Fruit fly (Drosophila melanogaster) whole organism, embryonic: Measurements from ENCODE around the gene yellow-e2.
A peak's percentile ranks its signal among the peaks of the same experiment; 100 is the strongest.

Source experiments
- Antp ChIP-seq: fragments of 200-800 bp; sonication (Bioruptor generic); optimal IDR thresholded peaks from 3 replicates; lab custom pipeline; 2016; ENCODE audit warnings: missing biosample characterization, missing genetic modification characterization
- CG10959 ChIP-seq: fragments of 200-800 bp; sonication (Bioruptor generic); IDR thresholded peaks from 2 replicates; pipeline ENCODE4 v1.3.6; 2022; ENCODE audit warnings: missing biosample characterization, missing genetic modification characterization
- CG10979 ChIP-seq: fragments of 200-800 bp; sonication (Bioruptor generic); optimal IDR thresholded peaks from 2 replicates; lab custom pipeline; 2018; ENCODE audit warnings: missing biosample characterization, mild to moderate bottlenecking, missing genetic modification characterization, moderate library complexity
- CG12104 ChIP-seq: fragments of 200-800 bp; sonication (Bioruptor generic); optimal IDR thresholded peaks from 3 replicates; lab custom pipeline; 2016; ENCODE audit warnings: missing biosample characterization, missing genetic modification characterization
- CG12219 ChIP-seq: fragments of 200-800 bp; sonication (Bioruptor generic); optimal IDR thresholded peaks from 3 replicates; lab custom pipeline; 2018; ENCODE audit warnings: missing biosample characterization, mild to moderate bottlenecking, missing genetic modification characterization
- CG12744 ChIP-seq: fragments of 200-800 bp; sonication (Bioruptor generic); optimal IDR thresholded peaks from 2 replicates; lab custom pipeline; 2016; ENCODE audit warnings: missing biosample characterization, missing genetic modification characterization
- CG13123 ChIP-seq: fragments of 200-800 bp; sonication (Bioruptor generic); optimal IDR thresholded peaks from 2 replicates; lab custom pipeline; 2016; ENCODE audit warnings: missing biosample characterization, missing genetic modification characterization
- CG14710 ChIP-seq: fragments of 200-800 bp; sonication (Bioruptor generic); optimal IDR thresholded peaks from 3 replicates; lab custom pipeline; 2019; ENCODE audit warnings: missing biosample characterization, mild to moderate bottlenecking, missing genetic modification characterization, moderate library complexity
- CG15601 ChIP-seq: fragments of 200-800 bp; sonication (Bioruptor generic); optimal IDR thresholded peaks from 3 replicates; lab custom pipeline; 2019; ENCODE audit warnings: missing biosample characterization, mild to moderate bottlenecking, missing genetic modification characterization, moderate library complexity
- CG3163 ChIP-seq: fragments of 200-800 bp; sonication (Bioruptor generic); optimal IDR thresholded peaks from 3 replicates; lab custom pipeline; 2016; ENCODE audit warnings: missing biosample characterization, missing genetic modification characterization
- CG34224 ChIP-seq: fragments of 200-800 bp; sonication (Bioruptor generic); IDR thresholded peaks from 3 replicates; pipeline ENCODE4 v1.3.6; 2022; ENCODE audit warnings: missing biosample characterization, missing genetic modification characterization; ENCODE audit not compliant: partially characterized antibody
- CG3726 ChIP-seq: fragments of 200-800 bp; sonication (Bioruptor generic); IDR thresholded peaks from 3 replicates; pipeline ENCODE4, ENCODE4 v1.3.6; 2022; ENCODE audit warnings: missing biosample characterization, missing genetic modification characterization
- CG3838 ChIP-seq: fragments of 200-800 bp; sonication (Bioruptor generic); optimal IDR thresholded peaks from 3 replicates; lab custom pipeline; 2016; ENCODE audit warnings: missing biosample characterization, missing genetic modification characterization
- CG6813 ChIP-seq: fragments of 200-800 bp; sonication (Bioruptor generic); optimal IDR thresholded peaks from 2 replicates; lab custom pipeline; 2017; ENCODE audit warnings: missing biosample characterization, missing genetic modification characterization, mild to moderate bottlenecking, moderate library complexity, missing genetic modification reagents
- CG7271 ChIP-seq: fragments of 200-800 bp; sonication (Bioruptor generic); optimal IDR thresholded peaks from 2 replicates; lab custom pipeline; 2018; ENCODE audit warnings: missing biosample characterization, mild to moderate bottlenecking, missing genetic modification characterization, moderate library complexity
- CG7556 ChIP-seq: fragments of 200-800 bp; sonication (Bioruptor generic); optimal IDR thresholded peaks from 2 replicates; lab custom pipeline; 2017; ENCODE audit warnings: missing biosample characterization, mild to moderate bottlenecking, missing genetic modification characterization
- CG7786 ChIP-seq: fragments of 200-800 bp; sonication (Bioruptor generic); optimal IDR thresholded peaks from 2 replicates; lab custom pipeline; 2016; ENCODE audit warnings: missing biosample characterization, missing genetic modification characterization
- CG9932 ChIP-seq: fragments of 200-800 bp; sonication (Bioruptor generic); IDR thresholded peaks from 2 replicates; pipeline ENCODE4 v1.3.6; 2022; ENCODE audit warnings: missing biosample characterization, missing genetic modification characterization
- E2f2 ChIP-seq: fragments of 200-800 bp; sonication (Bioruptor generic); IDR thresholded peaks from 2 replicates; pipeline ENCODE4 v1.3.6; 2022; ENCODE audit warnings: missing biosample characterization, missing genetic modification characterization
- Eip74EF ChIP-seq, 2 experiments: fragments of 200-800 bp in 1 of 2; fragments of >200 bp in 1 of 2; sonication (Bioruptor generic) in 1 of 2; optimal IDR thresholded peaks; 2 replicates each; lab custom pipeline; 2017 to 2019; ENCODE audit warnings: missing biosample characterization in 2 of 2, missing genetic modification characterization in 2 of 2, mild to moderate bottlenecking in 1 of 2, moderate library complexity in 1 of 2
- H15 ChIP-seq: fragments of 200-800 bp; sonication (Bioruptor generic); IDR thresholded peaks from 3 replicates; pipeline ENCODE4 v1.3.6; 2022; ENCODE audit warnings: missing biosample characterization, missing genetic modification characterization
- HLH3B ChIP-seq: fragments of 200-800 bp; sonication (Bioruptor generic); IDR thresholded peaks from 2 replicates; pipeline ENCODE4 v1.3.6; 2022; ENCODE audit warnings: missing biosample characterization, missing genetic modification characterization
- HmgD ChIP-seq: fragments of 200-800 bp; sonication (Bioruptor generic); optimal IDR thresholded peaks from 3 replicates; lab custom pipeline; 2016; ENCODE audit warnings: missing biosample characterization, missing genetic modification characterization
- Lim3 ChIP-seq: fragments of 200-800 bp; sonication (Bioruptor generic); IDR thresholded peaks from 2 replicates; pipeline ENCODE4 v1.3.6; 2022; ENCODE audit warnings: missing biosample characterization, missing genetic modification characterization
- Myb ChIP-seq: fragments of 200-800 bp; sonication (Bioruptor generic); optimal IDR thresholded peaks from 2 replicates; lab custom pipeline; 2016; ENCODE audit warnings: missing biosample characterization, missing genetic modification characterization
- Neu2 ChIP-seq: fragments of 200-800 bp; sonication (Bioruptor generic); optimal IDR thresholded peaks from 3 replicates; lab custom pipeline; 2016; ENCODE audit warnings: missing biosample characterization, missing genetic modification characterization, borderline replicate concordance
- Sry-δ ChIP-seq: fragments of 200-800 bp; sonication (Bioruptor generic); optimal IDR thresholded peaks from 2 replicates; lab custom pipeline; 2016; ENCODE audit warnings: missing biosample characterization, missing genetic modification characterization
- Tbp ChIP-seq: fragments of >200 bp; optimal IDR thresholded peaks from 2 replicates; lab custom pipeline; 2018; ENCODE audit warnings: missing biosample characterization, missing genetic modification characterization
- al ChIP-seq: fragments of 200-800 bp; sonication (Bioruptor generic); IDR thresholded peaks from 2 replicates; pipeline ENCODE4 v1.3.6; 2022; ENCODE audit warnings: missing biosample characterization, missing genetic modification characterization
- ase ChIP-seq: fragments of 200-800 bp; sonication (Bioruptor generic); IDR thresholded peaks from 3 replicates; pipeline ENCODE4 v1.3.6; 2022; ENCODE audit warnings: missing biosample characterization, missing genetic modification characterization
- az2 ChIP-seq: fragments of 200-800 bp; sonication (Bioruptor generic); optimal IDR thresholded peaks from 3 replicates; lab custom pipeline; 2016; ENCODE audit warnings: missing biosample characterization, missing genetic modification characterization
- bbx ChIP-seq: fragments of 200-800 bp; sonication (Bioruptor generic); IDR thresholded peaks from 2 replicates; pipeline ENCODE4 v1.3.6; 2022; ENCODE audit warnings: missing biosample characterization, missing genetic modification characterization; ENCODE audit not compliant: partially characterized antibody
- cg ChIP-seq: fragments of 200-800 bp; sonication (Bioruptor generic); optimal IDR thresholded peaks from 3 replicates; lab custom pipeline; 2019; ENCODE audit warnings: missing biosample characterization, mild to moderate bottlenecking, missing genetic modification characterization, moderate library complexity
- chn ChIP-seq: fragments of 200-800 bp; sonication (Bioruptor generic); optimal IDR thresholded peaks from 2 replicates; lab custom pipeline; 2016; ENCODE audit warnings: missing biosample characterization, missing genetic modification characterization
- dati ChIP-seq: fragments of 200-800 bp; sonication (Bioruptor generic); IDR thresholded peaks from 2 replicates; pipeline ENCODE4 v1.3.6; 2022; ENCODE audit warnings: missing biosample characterization, missing genetic modification characterization
- gce ChIP-seq: fragments of 200-800 bp; sonication (Bioruptor generic); IDR thresholded peaks from 3 replicates; pipeline ENCODE4 v1.3.6; 2022; ENCODE audit warnings: missing biosample characterization, missing genetic modification characterization
- gem ChIP-seq: fragments of 200-800 bp; sonication (Bioruptor generic); optimal IDR thresholded peaks from 2 replicates; lab custom pipeline; 2019; ENCODE audit warnings: missing biosample characterization, mild to moderate bottlenecking, missing genetic modification characterization, moderate library complexity
- gsb-n ChIP-seq: fragments of 200-800 bp; sonication (Bioruptor generic); optimal IDR thresholded peaks from 3 replicates; lab custom pipeline; 2018; ENCODE audit warnings: missing biosample characterization, mild to moderate bottlenecking, missing genetic modification characterization
- ken ChIP-seq: fragments of 200-800 bp; sonication (Bioruptor generic); IDR thresholded peaks from 3 replicates; pipeline ENCODE4 v1.3.6; 2022; ENCODE audit warnings: missing biosample characterization, missing genetic modification characterization
- klu ChIP-seq: fragments of 200-800 bp; sonication (Bioruptor generic); IDR thresholded peaks from 2 replicates; pipeline ENCODE4 v1.3.6; 2022; ENCODE audit warnings: missing biosample characterization, missing genetic modification characterization
- lilli ChIP-seq: fragments of 200-800 bp; sonication (Bioruptor generic); optimal IDR thresholded peaks from 3 replicates; lab custom pipeline; 2016; ENCODE audit warnings: missing biosample characterization, missing genetic modification characterization
- nmo ChIP-seq: fragments of 200-800 bp; sonication (Bioruptor generic); optimal IDR thresholded peaks from 2 replicates; lab custom pipeline; 2018; ENCODE audit warnings: missing biosample characterization, mild to moderate bottlenecking, missing genetic modification characterization, moderate library complexity
- pb ChIP-seq: fragments of 200-800 bp; sonication (Bioruptor generic); optimal IDR thresholded peaks from 3 replicates; lab custom pipeline; 2016; ENCODE audit warnings: missing biosample characterization, missing genetic modification characterization
- sc ChIP-seq, 3 experiments: fragments of >200 bp in 2 of 3; fragments of 200-800 bp in 1 of 3; sonication (Bioruptor generic) in 1 of 3; optimal IDR thresholded peaks; 2 replicates in 2 of 3; 3 replicates in 1 of 3; lab custom pipeline; 2017; ENCODE audit warnings: mild to moderate bottlenecking in 1 of 3, missing biosample characterization in 1 of 3, missing genetic modification characterization in 1 of 3, missing genetic modification reagents in 1 of 3
- sim ChIP-seq: fragments of 200-800 bp; sonication (Bioruptor generic); IDR thresholded peaks from 2 replicates; pipeline ENCODE4 v1.3.6; 2022; ENCODE audit warnings: missing biosample characterization, missing genetic modification characterization
- stwl ChIP-seq: fragments of 200-800 bp; sonication (Bioruptor generic); optimal IDR thresholded peaks from 3 replicates; lab custom pipeline; 2018; ENCODE audit warnings: missing biosample characterization, mild to moderate bottlenecking, missing genetic modification characterization, moderate library complexity
- sug ChIP-seq: fragments of 200-800 bp; optimal IDR thresholded peaks from 2 replicates; lab custom pipeline; 2019; ENCODE audit warnings: missing biosample characterization, mild to moderate bottlenecking, missing genetic modification characterization, moderate library complexity

The yellow-e2 gene

dm6 chr3R:13364175-13365174 is 42.3 kb downstream of the yellow-e2 start, which contains the start of gene Dic1 (continued):
- peak; percentile 92 for TF ChIP-seq sug (tag; lab: Kevin White, UChicago)
- TF ChIP-seq ken (GFP tag; lab: Robert Waterston, UW), result peak; percentile 84; the same call in 2 of the 3 replicates
- TF ChIP-seq CG3163 (GFP tag; lab: Kevin White, UChicago), result peak; percentile 64
- TF ChIP-seq CG6813, result peak; percentile 93
- peak; percentile 76 for TF ChIP-seq Myb (GFP tag; lab: Kevin White, UChicago)
- TF ChIP-seq pb (GFP tag; lab: Kevin White, UChicago), result peak; percentile 80
- peak; percentile 94 for TF ChIP-seq CG15601 (tag; lab: Kevin White, UChicago)
- peak; percentile 84 for TF ChIP-seq CG12219 (GFP tag; lab: Kevin White, UChicago)
- TF ChIP-seq CG14710 (tag; lab: Kevin White, UChicago), result peak; percentile 98
- TF ChIP-seq Antp, result peak; percentile 88
- TF ChIP-seq H15 (GFP tag; lab: Robert Waterston, UW), result peak; percentile 83
- TF ChIP-seq ase (GFP tag; lab: Robert Waterston, UW), result peak; percentile 78; the same call in 2 of the 3 replicates
- TF ChIP-seq HLH3B (GFP tag; lab: Robert Waterston, UW), result peak; percentile 94
- TF ChIP-seq lilli (GFP tag; lab: Kevin White, UChicago), result peak; percentile 97
- peak; percentile 93 for TF ChIP-seq gsb-n (tag; lab: Kevin White, UChicago)
- peak; percentile 99 for TF ChIP-seq nmo (GFP tag; lab: Kevin White, UChicago)
- peak; percentile 86 for TF ChIP-seq CG12744
- TF ChIP-seq CG7271, result peak; percentile 84
- peak; percentile 94 for TF ChIP-seq CG9932 (GFP tag; lab: Robert Waterston, UW)
- TF ChIP-seq klu, result peak; percentile 92
- TF ChIP-seq Sry-δ, result peak; percentile 46
- peak; percentile 89 for TF ChIP-seq CG13123 (GFP tag; lab: Kevin White, UChicago)
- peak; percentile 98 for TF ChIP-seq gem (tag; lab: Kevin White, UChicago)
- TF ChIP-seq CG34224 (GFP tag; lab: Robert Waterston, UW), result 0 out of 3 replicates have a peak, but pooled peaks have one; percentile 10
- 0 out of 2 replicates have a peak, but pooled peaks have one; percentile 43 for TF ChIP-seq bbx (GFP tag; lab: Robert Waterston, UW)
- TF ChIP-seq CG3838 (GFP tag; lab: Kevin White, UChicago), result peak; percentile 71
- TF ChIP-seq chn (GFP tag; lab: Kevin White, UChicago), result peak; percentile 93
- TF ChIP-seq cg (GFP tag; lab: Kevin White, UChicago), result peak; percentile 74
- peak; percentile 74 for TF ChIP-seq Lim3 (GFP tag; lab: Robert Waterston, UW)
- peak in 1 of 2 experiments; percentile 96 for TF ChIP-seq Eip74EF (GFP tag; optimal IDR thresholded peaks at IDR 0.05; lab: Kevin White, UChicago)
- TF ChIP-seq sc (optimal IDR thresholded peaks at IDR 0.05; lab: Kevin White, UChicago), result no peak
- TF ChIP-seq sc (GFP tag; optimal IDR thresholded peaks at IDR 0.05; lab: Kevin White, UChicago), result peak; percentile 96
- TF ChIP-seq CG7786 (GFP tag; lab: Kevin White, UChicago), result peak; percentile 91
- TF ChIP-seq HmgD (GFP tag; lab: Kevin White, UChicago), result peak; percentile 42
- TF ChIP-seq Neu2 (GFP tag; lab: Kevin White, UChicago), result no peak
- TF ChIP-seq gce (GFP tag; lab: Robert Waterston, UW), result no peak
- peak; percentile 37 for TF ChIP-seq stwl (tag; lab: Kevin White, UChicago)
- TF ChIP-seq sim (GFP tag; lab: Robert Waterston, UW), result no peak
- peak; percentile 99 for TF ChIP-seq CG7556 (GFP tag; lab: Kevin White, UChicago)
- TF ChIP-seq Tbp (GFP tag; lab: Kevin White, UChicago), result no peak
- TF ChIP-seq CG3726 (GFP tag; lab: Robert Waterston, UW), result peak; percentile 67; the same call in 2 of the 3 replicates
- peak; percentile 77 for TF ChIP-seq dati (GFP tag; lab: Robert Waterston, UW)
- peak; percentile 99 for TF ChIP-seq CG10979 (tag; lab: Kevin White, UChicago)
- TF ChIP-seq CG12104 (GFP tag; lab: Kevin White, UChicago), result peak; percentile 99
- TF ChIP-seq E2f2 (GFP tag; lab: Robert Waterston, UW), result peak; percentile 71
- peak; percentile 91 for TF ChIP-seq al
- peak; percentile 97 for TF ChIP-seq az2 (GFP tag; lab: Kevin White, UChicago)
- TF ChIP-seq CG10959 (GFP tag; lab: Robert Waterston, UW), result peak; percentile 79
